Fruit fly (Drosophila melanogaster): ENCODE results near the gene gdrd.

gdrd gene

dm6 chr3L:14643692-14644091, 47.5 kb upstream of the gdrd start (continued):
- TF ChIP-seq CG4360 (GFP tag; IDR thresholded peaks at IDR 0.05) (peak; percentile 63), D (optimal IDR thresholded peaks at IDR 0.05) (peak; percentile 74), D (GFP tag; optimal IDR thresholded peaks at IDR 0.05) (no peak), CG2199 (GFP tag; IDR thresholded peaks at IDR 0.05) (0 out of 3 replicates have a peak, but pooled peaks have one; percentile 18), Asciz (GFP tag; optimal IDR thresholded peaks at IDR 0.05) (no peak), ash1 (GFP tag; optimal IDR thresholded peaks at IDR 0.05) (no peak), zen (tag; optimal IDR thresholded peaks at IDR 0.05) (peak; percentile 57), sens (GFP tag) (no peak), cg (GFP tag; optimal IDR thresholded peaks at IDR 0.05) (peak; percentile 44), pho (GFP tag; optimal IDR thresholded peaks at IDR 0.05) (no peak), fd96Cb (tag; optimal IDR thresholded peaks at IDR 0.05) (no peak), Stat92E (GFP tag; optimal IDR thresholded peaks at IDR 0.05) (peak in 1 of 3 experiments; percentile 95), Kr (GFP tag; optimal IDR thresholded peaks at IDR 0.05) (peak; percentile 81)

dm6 chr3L:14645120-14645519, 46.0 kb upstream of the gdrd start:
- TF ChIP-seq sr (GFP tag; IDR thresholded peaks at IDR 0.05) = no peak
- no peak for TF ChIP-seq CG14860 (GFP tag; IDR thresholded peaks at IDR 0.05; ENCODE audit: partially characterized antibody)
- TF ChIP-seq Dll (GFP tag; IDR thresholded peaks at IDR 0.05; ENCODE audit: partially characterized antibody) = 0 out of 4 replicates have a peak, but pooled peaks have one; percentile 40
- no peak for TF ChIP-seq HHEX (GFP tag; optimal IDR thresholded peaks at IDR 0.05)
- TF ChIP-seq Dek (tag; optimal IDR thresholded peaks at IDR 0.05) = no peak
- no peak for TF ChIP-seq pum (GFP tag; optimal IDR thresholded peaks at IDR 0.05)
- TF ChIP-seq Xrp1 (GFP tag; IDR thresholded peaks at IDR 0.05) = no peak
- no peak for TF ChIP-seq CG7556 (GFP tag; optimal IDR thresholded peaks at IDR 0.05)
- no peak for TF ChIP-seq hbn (GFP tag; IDR thresholded peaks at IDR 0.05; ENCODE audit: partially characterized antibody)
- no peak for TF ChIP-seq al (GFP tag; IDR thresholded peaks at IDR 0.05)
- TF ChIP-seq Nf-YC (tag; optimal IDR thresholded peaks at IDR 0.05) = no peak
- peak; percentile 8 for TF ChIP-seq scrt (GFP tag; optimal IDR thresholded peaks at IDR 0.05)
- no peak for TF ChIP-seq CG31224 (GFP tag; IDR thresholded peaks at IDR 0.05)
- TF ChIP-seq CG18262 (tag; optimal IDR thresholded peaks at IDR 0.05) = no peak
- no peak for TF ChIP-seq CG1832 (GFP tag; optimal IDR thresholded peaks at IDR 0.05)
- TF ChIP-seq dmrt11E (tag; optimal IDR thresholded peaks at IDR 0.05) = no peak
- TF ChIP-seq CG17802 (tag; optimal IDR thresholded peaks at IDR 0.05) = no peak
- no peak for TF ChIP-seq CG15514 (GFP tag; optimal IDR thresholded peaks at IDR 0.05)
- TF ChIP-seq ken (GFP tag; IDR thresholded peaks at IDR 0.05) = no peak
- no peak for TF ChIP-seq bowl (GFP tag; IDR thresholded peaks at IDR 0.05)
- peak; percentile 16 for TF ChIP-seq CG5180 (GFP tag; optimal IDR thresholded peaks at IDR 0.05)
- TF ChIP-seq sisA (GFP tag; IDR thresholded peaks at IDR 0.05) = no peak
- TF ChIP-seq crp (GFP tag; optimal IDR thresholded peaks at IDR 0.05) = no peak
- no peak for TF ChIP-seq wor (GFP tag; IDR thresholded peaks at IDR 0.05)
- TF ChIP-seq H15 (GFP tag; IDR thresholded peaks at IDR 0.05) = no peak
- TF ChIP-seq usp (GFP tag; optimal IDR thresholded peaks at IDR 0.05) = no peak
- TF ChIP-seq sqz (GFP tag; optimal IDR thresholded peaks at IDR 0.05) = peak; percentile 0
- no peak for TF ChIP-seq CG13624 (GFP tag; optimal IDR thresholded peaks at IDR 0.05)
- no peak for TF ChIP-seq NC2β (GFP tag; optimal IDR thresholded peaks at IDR 0.05)
- no peak for TF ChIP-seq cwo (GFP tag; optimal IDR thresholded peaks at IDR 0.05)
- no peak for TF ChIP-seq CG10543 (GFP tag; optimal IDR thresholded peaks at IDR 0.05)
- TF ChIP-seq Poxn (GFP tag; IDR thresholded peaks at IDR 0.05) = no peak
- no peak for TF ChIP-seq fd3F (GFP tag; optimal IDR thresholded peaks at IDR 0.05)
- no peak for TF ChIP-seq Side (GFP tag; optimal IDR thresholded peaks at IDR 0.05)
- TF ChIP-seq CG7745 (tag; optimal IDR thresholded peaks at IDR 0.05) = peak; percentile 40
- no peak for TF ChIP-seq CG13424 (tag; optimal IDR thresholded peaks at IDR 0.05)
- TF ChIP-seq CG4424 (GFP tag; optimal IDR thresholded peaks at IDR 0.05) = no peak
